Worm (Caenorhabditis elegans) whole organism, L4/young adult: ENCODE data around the gene tyr-2.
"Not testable (repeated sequence)": the region's sequence is repeated elsewhere in the genome, so short reads cannot be mapped to it uniquely, and the experiment has no call there.

Experiments used
- dao-5 ChIP-seq: sonication (generic microtip); optimal IDR thresholded peaks from 2 replicates; lab custom pipeline; 2016; ENCODE audit warnings: missing genotype, missing genetic modification characterization, moderate library complexity, missing compliant biosample characterization
- him-1 ChIP-seq: sonication (generic microtip); optimal IDR thresholded peaks from 2 replicates; lab custom pipeline; 2016; ENCODE audit warnings: missing genotype, missing genetic modification reagents, missing genetic modification characterization, missing compliant biosample characterization

DNA sequence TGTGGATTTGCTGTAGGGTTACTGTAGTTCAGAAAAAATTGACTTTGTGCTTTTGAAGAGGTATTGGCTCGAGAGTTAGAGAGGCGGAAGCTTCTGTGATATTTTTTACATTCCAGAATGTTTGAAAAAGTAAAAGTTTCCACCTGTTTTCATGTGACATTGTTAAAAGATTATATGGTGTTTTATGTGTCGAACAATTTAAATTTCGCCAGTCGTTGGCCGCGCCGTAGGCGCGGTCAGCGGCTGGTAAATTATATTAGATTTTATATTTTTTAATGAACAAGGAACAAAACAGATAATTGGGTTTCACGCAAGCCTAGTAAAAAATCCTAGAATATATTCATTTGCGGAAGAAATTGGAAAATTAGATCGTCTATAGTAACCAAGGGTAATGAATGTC is 7.1 kb downstream of the tyr-2 start, which contains the start of gene mlc-7:
- not testable (repeated sequence) for TF ChIP-seq him-1, dao-5 (tag; lab: Kevin White, UChicago)
